Worm (Caenorhabditis elegans): ENCODE data around the gene Y113G7A.14.

Gene Y113G7A.14

ce11 chrV:20097164-20097563, 41.1 kb downstream of the Y113G7A.14 start:
- TF ChIP-seq dao-5 (tag; optimal IDR thresholded peaks at IDR 0.05), result no peak

DNA sequence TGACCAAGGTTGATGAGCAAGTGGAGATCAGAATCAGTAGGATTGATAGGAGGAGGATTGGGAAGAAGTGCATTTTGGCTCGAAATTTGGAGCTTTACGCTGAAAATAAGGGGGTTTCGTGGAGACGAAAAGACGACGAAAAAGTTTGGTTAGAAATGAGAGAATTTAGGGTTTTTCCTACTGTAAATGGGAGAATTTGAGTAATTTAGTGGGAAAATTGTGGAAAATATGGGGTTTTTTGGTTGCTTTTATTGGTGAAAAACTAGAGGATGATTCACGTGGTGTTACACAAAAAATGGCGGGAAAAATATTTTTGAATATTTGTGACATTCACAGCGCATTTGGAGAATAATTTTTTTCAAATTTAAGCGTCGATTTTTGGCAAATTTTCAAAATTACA, 43.3 kb downstream of the Y113G7A.14 start, which contains the start of gene nlp-69:
TSS of gene nlp-69 (minus strand) at position 101 of the 400 bp plus-strand sequence.
- TF ChIP-seq dao-5 (tag; optimal IDR thresholded peaks at IDR 0.05), result no peak
- TF ChIP-seq W03F9.2 (tag; optimal IDR thresholded peaks at IDR 0.05), result no peak
- TF ChIP-seq him-1 (tag; optimal IDR thresholded peaks at IDR 0.05), result no peak

DNA sequence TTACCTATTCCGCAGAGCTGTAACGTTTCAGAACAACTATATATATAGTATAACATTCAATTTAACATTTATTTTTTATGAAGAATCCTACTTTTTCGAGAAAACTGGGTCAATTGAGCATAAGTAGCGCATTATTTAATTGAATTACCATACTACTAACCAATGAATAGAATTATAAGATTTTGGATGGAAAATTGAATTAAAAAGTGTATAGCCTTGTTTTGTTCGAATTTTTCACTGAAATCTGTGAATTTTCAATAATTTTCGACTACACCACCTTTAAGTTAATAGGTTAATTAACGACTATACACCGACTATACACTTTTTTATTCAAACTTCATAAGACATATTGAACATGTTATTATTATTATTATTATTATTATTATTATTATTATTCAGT, 44.3 kb downstream of the Y113G7A.14 start:
- TF ChIP-seq him-1 (tag; optimal IDR thresholded peaks at IDR 0.05) (no peak), W03F9.2 (tag; optimal IDR thresholded peaks at IDR 0.05) (no peak), dao-5 (tag; optimal IDR thresholded peaks at IDR 0.05) (no peak)

DNA sequence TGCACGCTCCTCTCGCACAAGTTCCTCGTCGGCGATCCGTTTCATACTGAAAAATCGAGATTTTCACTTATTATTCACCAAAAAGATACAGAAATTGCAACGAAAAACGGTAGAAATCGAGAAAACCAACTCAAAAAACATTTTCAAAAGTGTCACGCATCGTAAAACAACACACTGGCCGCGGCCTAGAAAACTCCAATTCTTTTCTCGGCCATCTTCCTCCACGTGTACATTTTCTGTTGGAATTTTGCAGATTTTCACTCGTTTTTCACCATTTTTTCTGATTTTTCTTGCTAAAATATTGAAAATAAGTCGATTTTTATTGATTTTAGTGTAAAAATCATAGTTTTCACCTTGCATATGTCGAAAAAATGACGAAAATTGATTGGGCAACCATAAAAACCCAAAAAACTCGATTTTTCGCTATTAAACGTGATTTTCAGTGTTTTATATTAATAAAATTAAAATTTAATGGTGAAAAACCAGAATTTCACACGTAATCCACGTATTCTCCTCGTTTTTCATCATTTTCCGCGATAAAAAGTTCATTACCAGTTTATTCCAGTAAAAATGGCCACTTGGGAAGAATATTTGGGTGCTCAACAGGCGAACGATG, 47.5 kb downstream of the Y113G7A.14 start, which contains the start of the genes dcs-1 and sec-23:
TSS of gene dcs-1 (minus strand) at position 46 of the 616 bp plus-strand sequence.
TSS of gene sec-23 (plus strand) at position 566 of the 616 bp plus-strand sequence.
- TF ChIP-seq him-1 (tag; optimal IDR thresholded peaks at IDR 0.05) (no peak), W03F9.2 (tag; optimal IDR thresholded peaks at IDR 0.05) (peak; percentile 17)

DNA sequence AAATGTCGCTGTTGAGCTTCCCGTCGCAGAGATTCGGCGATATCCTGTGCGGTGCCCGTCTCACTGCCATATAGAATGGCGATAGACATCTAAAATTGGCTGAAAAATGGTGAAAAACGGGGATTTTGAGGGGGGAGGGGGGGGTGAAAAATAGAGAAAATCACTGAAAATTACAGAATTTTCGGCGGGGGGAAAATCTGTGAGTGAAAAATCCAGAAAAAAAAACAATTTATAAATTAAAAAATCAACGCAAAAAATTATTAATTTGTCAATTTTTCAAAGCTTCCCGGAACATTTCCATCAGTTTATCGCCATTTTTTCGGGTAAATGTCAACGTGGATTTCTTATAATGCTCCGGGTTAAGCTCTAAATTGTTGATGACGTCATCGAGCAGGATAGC, 50.6 kb downstream of the Y113G7A.14 start, which contains the start of gene fre-1:
TSS of gene fre-1 (minus strand) at position 101 of the 400 bp plus-strand sequence.
- TF ChIP-seq W03F9.2 (tag; optimal IDR thresholded peaks at IDR 0.05), result no peak
- no peak for TF ChIP-seq him-1 (tag; optimal IDR thresholded peaks at IDR 0.05)
- no peak for TF ChIP-seq dao-5 (tag; optimal IDR thresholded peaks at IDR 0.05)
